Worm (Caenorhabditis elegans): ENCODE data around the gene math-6.
"Not testable (repeated sequence)": the region's sequence is repeated elsewhere in the genome, so short reads cannot be mapped to it uniquely, and the experiment has no call there.

Gene math-6

DNA sequence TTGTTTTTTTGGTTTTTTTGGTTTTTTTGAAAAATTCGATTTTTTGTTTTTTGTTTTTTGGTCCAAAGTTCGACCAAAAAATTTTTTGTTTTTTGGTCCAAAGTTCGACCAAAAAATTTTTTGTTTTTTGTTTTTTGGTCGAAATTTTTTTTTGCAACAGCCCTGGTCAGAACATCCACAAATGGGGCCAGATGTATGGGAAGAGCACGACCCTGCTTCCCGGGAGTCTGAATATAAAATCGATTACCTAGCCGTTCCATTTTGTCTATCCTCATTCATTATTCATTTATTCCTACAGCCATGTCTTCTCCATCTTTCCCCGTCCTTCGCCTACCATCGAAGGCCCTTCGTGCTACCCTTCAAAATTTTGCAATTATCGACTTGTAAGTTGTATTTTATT is 30.4 kb downstream of the math-6 start, which contains the start of gene fbxb-95:
Gene fbxb-95 (plus strand): TSS at position 301 of the 400 bp plus-strand sequence.
- not testable (repeated sequence) for TF ChIP-seq dao-5, W03F9.2, him-1 (tag; optimal IDR thresholded peaks at IDR 0.05)

DNA sequence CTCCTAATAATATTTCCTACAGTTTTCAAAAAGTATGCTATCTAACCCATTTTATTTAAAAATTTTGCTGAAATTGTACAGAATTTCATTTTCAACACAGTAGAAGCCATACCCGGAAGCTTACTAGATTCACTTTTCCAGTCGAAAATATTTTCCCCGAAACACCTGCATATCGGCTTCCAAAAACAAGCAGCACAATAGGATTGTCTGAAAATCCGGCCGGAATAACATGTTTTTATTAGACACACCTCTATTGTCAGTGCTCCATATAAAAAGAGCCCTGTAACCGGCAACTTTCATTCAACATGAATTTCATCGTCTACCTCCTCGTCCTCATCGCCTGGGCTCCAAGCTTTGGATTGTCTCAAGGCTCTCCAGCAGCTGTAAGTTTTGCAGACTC is 32.0 kb downstream of the math-6 start, which contains the start of gene C52E2.2:
Gene C52E2.2 (plus strand): TSS at position 301 of the 400 bp plus-strand sequence.
- TF ChIP-seq W03F9.2 (tag; optimal IDR thresholded peaks at IDR 0.05), result no peak
- TF ChIP-seq dao-5 (tag; optimal IDR thresholded peaks at IDR 0.05), result no peak
- TF ChIP-seq him-1 (tag; optimal IDR thresholded peaks at IDR 0.05), result no peak

DNA sequence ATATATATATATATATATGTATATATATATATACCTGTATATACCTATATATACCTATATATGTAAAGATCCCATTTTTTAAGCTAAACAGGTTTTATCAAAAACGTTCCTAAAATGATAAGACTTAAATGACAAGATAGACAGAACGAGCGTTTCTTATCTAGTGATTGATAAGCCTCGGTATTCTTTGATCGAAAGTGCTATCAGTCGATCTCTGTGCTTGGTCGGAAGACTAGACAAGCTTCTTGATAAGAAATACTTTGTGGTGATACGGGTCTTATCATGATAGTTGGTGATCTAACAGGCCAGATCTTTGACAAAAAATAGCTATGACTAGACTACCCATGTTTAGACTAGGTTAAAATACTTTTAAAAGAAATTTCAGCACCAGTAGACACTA is 32.8 kb downstream of the math-6 start:
- no peak for TF ChIP-seq W03F9.2 (tag; optimal IDR thresholded peaks at IDR 0.05)
- no peak for TF ChIP-seq him-1 (tag; optimal IDR thresholded peaks at IDR 0.05)
- no peak for TF ChIP-seq dao-5 (tag; optimal IDR thresholded peaks at IDR 0.05)

DNA sequence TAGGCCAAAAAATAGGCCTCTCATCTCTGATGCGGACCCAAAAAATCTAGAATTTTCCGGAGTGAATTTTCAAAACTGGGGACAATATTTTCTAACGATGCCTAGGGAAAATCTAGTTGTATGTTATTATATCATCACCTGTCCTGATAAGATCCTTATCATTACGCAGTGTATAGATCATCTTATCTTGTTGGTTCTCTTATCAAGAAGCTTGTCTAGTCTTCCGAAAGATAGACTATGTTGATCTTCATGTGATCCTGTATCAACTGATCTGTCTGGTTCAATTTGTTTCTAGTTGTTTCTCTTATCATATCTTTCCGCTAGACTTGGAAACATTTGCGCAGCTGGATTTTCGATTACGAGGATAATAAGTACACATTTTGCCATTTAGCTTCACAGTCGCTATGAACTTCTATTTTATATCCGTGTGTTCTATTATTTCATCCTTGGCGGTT is 33.7 kb downstream of the math-6 start, which contains the start of gene C52E2.3:
Gene C52E2.3 (plus strand): TSS at position 405 of the 455 bp plus-strand sequence.
- TF ChIP-seq him-1 (tag; optimal IDR thresholded peaks at IDR 0.05), result no peak

DNA sequence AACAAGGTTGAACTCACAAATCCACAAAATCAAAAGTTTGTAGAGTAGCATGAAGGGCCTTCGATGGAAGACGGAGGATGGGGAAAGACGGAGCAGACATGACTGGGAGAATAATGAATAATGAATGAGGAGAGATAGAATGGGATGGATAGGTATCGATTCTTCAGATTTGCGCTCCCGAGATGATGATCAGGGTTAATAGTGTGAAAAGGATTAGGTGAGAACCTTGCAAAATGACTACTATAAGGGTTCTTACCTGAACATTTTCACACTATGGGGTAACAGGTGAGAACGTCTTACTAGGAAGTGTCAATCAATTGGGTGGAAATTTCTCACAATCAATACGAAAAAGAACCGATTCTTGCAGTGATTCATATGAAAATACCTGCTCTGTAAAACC is 34.2 kb downstream of the math-6 start, which contains the start of gene fbxb-96:
Gene fbxb-96 (minus strand): TSS at position 101 of the 400 bp plus-strand sequence.
- TF ChIP-seq W03F9.2 (tag; optimal IDR thresholded peaks at IDR 0.05) (no peak), him-1 (tag; optimal IDR thresholded peaks at IDR 0.05) (no peak), dao-5 (tag; optimal IDR thresholded peaks at IDR 0.05) (no peak)

DNA sequence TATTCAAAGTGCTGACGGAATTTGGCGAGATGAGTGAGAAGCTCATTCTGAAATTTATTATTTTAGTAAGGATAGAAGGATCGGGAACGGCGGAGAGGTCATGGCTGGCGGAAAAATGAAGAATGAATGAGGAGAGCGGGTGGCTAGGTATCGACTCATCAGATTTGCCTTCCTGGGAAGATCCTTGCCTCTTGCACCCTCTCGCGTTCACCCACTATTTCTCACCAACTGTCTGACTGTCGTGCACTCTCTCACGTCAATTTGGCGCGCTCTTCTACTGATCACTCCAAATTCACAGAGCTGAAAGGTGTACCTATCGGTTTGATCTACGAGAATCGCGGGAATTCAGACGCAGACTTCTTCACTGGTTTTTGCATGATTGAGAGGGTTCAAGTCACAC is 36.4 kb downstream of the math-6 start, which contains the start of gene fbxb-97:
Gene fbxb-97 (minus strand): TSS at position 53 of the 400 bp plus-strand sequence.
- TF ChIP-seq him-1 (tag; optimal IDR thresholded peaks at IDR 0.05), result no peak
- no peak for TF ChIP-seq W03F9.2 (tag; optimal IDR thresholded peaks at IDR 0.05)
- TF ChIP-seq dao-5 (tag; optimal IDR thresholded peaks at IDR 0.05), result no peak

DNA sequence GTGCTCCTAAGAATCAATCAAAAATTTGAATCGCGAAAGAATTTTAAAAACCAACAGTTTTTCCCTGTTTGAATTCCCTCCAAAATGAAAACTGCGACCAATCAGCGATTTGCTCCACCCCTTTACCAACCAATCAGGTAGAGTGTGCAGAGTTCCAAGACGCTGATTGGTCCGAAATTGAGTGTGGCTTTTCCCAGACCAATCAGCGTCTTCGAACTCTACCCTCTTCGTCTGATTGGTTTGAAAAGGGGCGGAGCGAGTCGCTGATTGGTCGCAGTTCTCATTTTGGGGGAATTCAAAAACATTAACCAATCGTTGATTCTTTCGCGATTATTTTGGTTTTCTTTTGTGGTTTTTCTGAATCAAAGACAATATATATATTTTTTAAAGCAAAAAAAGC is 40.0 kb downstream of the math-6 start:
- TF ChIP-seq dao-5 (tag; optimal IDR thresholded peaks at IDR 0.05), result no peak
- no peak for TF ChIP-seq him-1 (tag; optimal IDR thresholded peaks at IDR 0.05)
- TF ChIP-seq W03F9.2 (tag; optimal IDR thresholded peaks at IDR 0.05), result no peak

DNA sequence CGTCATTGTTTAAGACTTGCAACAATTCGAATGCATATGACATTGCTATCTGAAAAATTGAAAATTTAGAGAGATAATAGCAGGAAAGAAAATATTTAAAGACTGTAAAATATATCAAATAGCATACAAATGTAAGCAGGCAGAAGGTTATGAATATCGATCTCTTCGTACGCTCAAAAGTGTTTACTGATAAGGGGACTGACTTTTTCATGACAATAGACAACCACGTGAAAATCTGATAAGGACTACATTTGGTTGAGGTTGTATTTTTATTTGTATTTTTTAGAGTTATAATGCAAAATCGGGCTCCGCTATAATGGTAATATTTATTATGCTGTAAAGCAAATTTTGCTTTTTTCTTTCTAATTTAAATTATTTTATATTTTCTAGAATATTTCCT is 41.6 kb downstream of the math-6 start, which contains the start of the genes C52E2.5 and C52E2.4:
Gene C52E2.5 (minus strand): TSS at position 43 of the 400 bp plus-strand sequence.
Gene C52E2.4 (plus strand): TSS at position 252 of the 400 bp plus-strand sequence.
- no peak for TF ChIP-seq him-1 (tag; optimal IDR thresholded peaks at IDR 0.05)
- TF ChIP-seq W03F9.2 (tag; optimal IDR thresholded peaks at IDR 0.05), result no peak
- TF ChIP-seq dao-5 (tag; optimal IDR thresholded peaks at IDR 0.05), result no peak

DNA sequence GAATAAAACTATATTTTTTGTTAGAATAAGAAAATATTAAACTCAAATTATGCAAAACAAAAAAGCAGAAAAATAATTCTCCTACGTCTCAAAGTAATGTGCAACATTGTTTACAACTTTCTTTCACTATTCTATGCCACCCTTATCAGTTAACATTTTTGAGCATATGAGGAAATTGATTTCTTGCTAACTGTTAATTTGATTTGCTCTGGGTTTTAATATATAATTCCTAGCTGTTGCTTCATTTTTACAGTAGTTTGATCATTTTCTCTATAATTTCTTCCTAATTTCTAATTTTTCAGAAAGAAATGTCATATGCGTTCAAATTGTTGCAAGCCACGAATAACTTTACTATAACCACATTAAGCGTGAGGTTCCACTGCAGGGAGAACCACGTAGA is 48.3 kb downstream of the math-6 start, which contains the start of gene T08E11.1:
Gene T08E11.1 (plus strand): TSS at position 301 of the 400 bp plus-strand sequence.
- no peak for TF ChIP-seq W03F9.2 (tag; optimal IDR thresholded peaks at IDR 0.05)
- TF ChIP-seq him-1 (tag; optimal IDR thresholded peaks at IDR 0.05), result no peak
- TF ChIP-seq dao-5 (tag; optimal IDR thresholded peaks at IDR 0.05), result no peak

Data from whole organism, L4/young adult.